Fruit fly (Drosophila melanogaster) whole organism, embryonic: ENCODE measurements around the gene Art9.

Experiments used
- BEAF-32 ChIP-seq: fragments of 200-800 bp; sonication (Bioruptor generic); optimal IDR thresholded peaks from 3 replicates; lab custom pipeline; 2017; ENCODE audit warnings: missing biosample characterization, missing genetic modification characterization, mild to moderate bottlenecking, moderate library complexity, missing genetic modification reagents
- Bgb ChIP-seq: fragments of 200-800 bp; sonication (Bioruptor generic); IDR thresholded peaks from 2 replicates; pipeline ENCODE4 v1.3.6; 2022; ENCODE audit warnings: missing biosample characterization, missing genetic modification characterization; ENCODE audit not compliant: partially characterized antibody
- CG10209 ChIP-seq: fragments of 200-800 bp; sonication (Bioruptor generic); optimal IDR thresholded peaks from 3 replicates; lab custom pipeline; 2017; ENCODE audit warnings: missing biosample characterization, mild to moderate bottlenecking, missing genetic modification characterization, missing genetic modification reagents
- CG10321 ChIP-seq: fragments of 200-800 bp; sonication (Bioruptor generic); IDR thresholded peaks from 2 replicates; pipeline ENCODE4 v1.3.6; 2022; ENCODE audit warnings: missing biosample characterization, missing genetic modification characterization
- CG10543 ChIP-seq: fragments of 200-800 bp; sonication (Bioruptor generic); optimal IDR thresholded peaks from 3 replicates; lab custom pipeline; 2017; ENCODE audit warnings: missing biosample characterization, mild to moderate bottlenecking, missing genetic modification characterization, moderate library complexity
- CG11504 ChIP-seq: fragments of 200-800 bp; sonication (Bioruptor generic); optimal IDR thresholded peaks from 3 replicates; lab custom pipeline; 2019; ENCODE audit warnings: missing biosample characterization, mild to moderate bottlenecking, missing genetic modification characterization, moderate library complexity
- CG1529 ChIP-seq: fragments of 200-800 bp; sonication (Bioruptor generic); optimal IDR thresholded peaks from 3 replicates; lab custom pipeline; 2018; ENCODE audit warnings: missing biosample characterization, missing genetic modification characterization
- CG15696 ChIP-seq: fragments of 200-800 bp; sonication (Bioruptor generic); optimal IDR thresholded peaks from 2 replicates; lab custom pipeline; 2019; ENCODE audit warnings: missing biosample characterization, mild to moderate bottlenecking, missing genetic modification characterization, moderate library complexity
- CG16863 ChIP-seq: fragments of 200-800 bp; sonication (Bioruptor generic); optimal IDR thresholded peaks from 3 replicates; lab custom pipeline; 2016; ENCODE audit warnings: missing biosample characterization, missing genetic modification characterization
- CG18764 ChIP-seq: fragments of 200-800 bp; sonication (Bioruptor generic); optimal IDR thresholded peaks from 3 replicates; lab custom pipeline; 2016; ENCODE audit warnings: missing biosample characterization, missing genetic modification characterization
- CG2120 ChIP-seq: fragments of 200-800 bp; sonication (Bioruptor generic); optimal IDR thresholded peaks from 3 replicates; lab custom pipeline; 2016; ENCODE audit warnings: missing biosample characterization, missing genetic modification characterization
- CG2199 ChIP-seq: fragments of 200-800 bp; sonication (Bioruptor generic); IDR thresholded peaks from 3 replicates; pipeline ENCODE4 v1.3.6; 2022; ENCODE audit warnings: missing biosample characterization, missing genetic modification characterization
- CG30431 ChIP-seq: fragments of 200-800 bp; sonication (Bioruptor generic); optimal IDR thresholded peaks from 2 replicates; lab custom pipeline; 2017; ENCODE audit warnings: missing biosample characterization, missing genetic modification characterization
- CG6654 ChIP-seq: fragments of 200-800 bp; sonication (Bioruptor generic); optimal IDR thresholded peaks from 2 replicates; lab custom pipeline; 2017; ENCODE audit warnings: missing biosample characterization, mild to moderate bottlenecking, missing genetic modification characterization
- CG8359 ChIP-seq: fragments of 200-800 bp; sonication (Bioruptor generic); optimal IDR thresholded peaks from 2 replicates; lab custom pipeline; 2017; ENCODE audit warnings: missing biosample characterization, mild to moderate bottlenecking, missing genetic modification characterization, borderline replicate concordance
- CG8765 ChIP-seq: fragments of 200-800 bp; sonication (Bioruptor generic); IDR thresholded peaks from 2 replicates; pipeline ENCODE4 v1.3.6; 2022; ENCODE audit warnings: missing biosample characterization, missing genetic modification characterization
- D19A ChIP-seq: fragments of 200-800 bp; optimal IDR thresholded peaks from 3 replicates; lab custom pipeline; 2019; ENCODE audit warnings: missing biosample characterization, mild to moderate bottlenecking, missing genetic modification characterization, moderate library complexity
- E2f2 ChIP-seq: fragments of 200-800 bp; sonication (Bioruptor generic); IDR thresholded peaks from 2 replicates; pipeline ENCODE4 v1.3.6; 2022; ENCODE audit warnings: missing biosample characterization, missing genetic modification characterization
- Ets65A ChIP-seq: fragments of 200-800 bp; sonication (Bioruptor generic); peaks from one replicate; lab custom pipeline; 2016; ENCODE audit warnings: missing biosample characterization, missing genetic modification characterization
- Hey ChIP-seq: fragments of 200-800 bp; sonication (Bioruptor generic); optimal IDR thresholded peaks from 3 replicates; lab custom pipeline; 2018; ENCODE audit warnings: missing biosample characterization, mild to moderate bottlenecking, missing genetic modification characterization
- Hsf ChIP-seq: fragments of 200-800 bp; sonication (Bioruptor generic); optimal IDR thresholded peaks from 3 replicates; lab custom pipeline; 2016; ENCODE audit warnings: missing biosample characterization, missing genetic modification characterization
- Nf-YB ChIP-seq: fragments of 200-800 bp; sonication (Bioruptor generic); optimal IDR thresholded peaks from 3 replicates; lab custom pipeline; 2019; ENCODE audit warnings: missing biosample characterization, mild to moderate bottlenecking, missing genetic modification characterization, moderate library complexity
- Nf-YC ChIP-seq: fragments of 200-800 bp; optimal IDR thresholded peaks from 3 replicates; lab custom pipeline; 2019; ENCODE audit warnings: missing biosample characterization, mild to moderate bottlenecking, missing genetic modification characterization, moderate library complexity
- abd-A ChIP-seq: fragments of 200-800 bp; sonication (Bioruptor generic); optimal IDR thresholded peaks from 3 replicates; lab custom pipeline; 2019; ENCODE audit warnings: missing biosample characterization, mild to moderate bottlenecking, missing genetic modification characterization, moderate library complexity
- amos ChIP-seq: fragments of 200-800 bp; sonication (Bioruptor generic); IDR thresholded peaks from 2 replicates; pipeline ENCODE4 v1.3.6; 2022; ENCODE audit warnings: missing biosample characterization, missing genetic modification characterization; ENCODE audit not compliant: partially characterized antibody
- bsh ChIP-seq, 2 experiments: fragments of 200-800 bp; sonication (Bioruptor generic); optimal IDR thresholded peaks; 2 replicates each; lab custom pipeline; 2017 to 2018; ENCODE audit warnings: mild to moderate bottlenecking in 2 of 2, missing biosample characterization in 2 of 2, missing genetic modification characterization in 2 of 2, moderate library complexity in 1 of 2
- chinmo ChIP-seq: fragments of 200-800 bp; sonication (Bioruptor generic); IDR thresholded peaks from 4 replicates; pipeline ENCODE4 v1.3.6; 2022; ENCODE audit warnings: missing biosample characterization, missing genetic modification characterization; ENCODE audit not compliant: partially characterized antibody
- chn ChIP-seq: fragments of 200-800 bp; sonication (Bioruptor generic); optimal IDR thresholded peaks from 2 replicates; lab custom pipeline; 2016; ENCODE audit warnings: missing biosample characterization, missing genetic modification characterization
- crol ChIP-seq: fragments of 200-800 bp; sonication (Bioruptor generic); IDR thresholded peaks from 2 replicates; pipeline ENCODE4 v1.3.6; 2022; ENCODE audit warnings: missing biosample characterization, missing genetic modification characterization
- dmrt99B ChIP-seq: fragments of 200-800 bp; sonication (Bioruptor generic); optimal IDR thresholded peaks from 2 replicates; lab custom pipeline; 2018; ENCODE audit warnings: missing biosample characterization, mild to moderate bottlenecking, missing genetic modification characterization, moderate library complexity
- dysf ChIP-seq: fragments of 200-800 bp; sonication (Bioruptor generic); IDR thresholded peaks from 3 replicates; pipeline ENCODE4 v1.3.6; 2022; ENCODE audit warnings: missing biosample characterization, missing genetic modification characterization
- ewg ChIP-seq: fragments of 200-800 bp; sonication (Bioruptor generic); optimal IDR thresholded peaks from 3 replicates; lab custom pipeline; 2017; ENCODE audit warnings: mild to moderate bottlenecking, missing biosample characterization, missing genetic modification reagents, missing genetic modification characterization
- fd64A ChIP-seq: fragments of 200-800 bp; sonication (Bioruptor generic); optimal IDR thresholded peaks from 3 replicates; lab custom pipeline; 2018; ENCODE audit warnings: missing biosample characterization, mild to moderate bottlenecking, missing genetic modification characterization
- gsb-n ChIP-seq: fragments of 200-800 bp; sonication (Bioruptor generic); optimal IDR thresholded peaks from 3 replicates; lab custom pipeline; 2018; ENCODE audit warnings: missing biosample characterization, mild to moderate bottlenecking, missing genetic modification characterization
- jing ChIP-seq: fragments of 200-800 bp; sonication (Bioruptor generic); optimal IDR thresholded peaks from 2 replicates; lab custom pipeline; 2018; ENCODE audit warnings: missing biosample characterization, mild to moderate bottlenecking, missing genetic modification characterization
- lab ChIP-seq: fragments of 200-800 bp; sonication (Bioruptor generic); optimal IDR thresholded peaks from 3 replicates; lab custom pipeline; 2017; ENCODE audit warnings: missing biosample characterization, missing genetic modification characterization, mild to moderate bottlenecking, moderate library complexity, missing genetic modification reagents
- lmd ChIP-seq: fragments of 200-800 bp; sonication (Bioruptor generic); IDR thresholded peaks from 2 replicates; pipeline ENCODE4 v1.3.6; 2022; ENCODE audit warnings: missing biosample characterization, missing genetic modification characterization
- nau ChIP-seq: fragments of 200-800 bp; sonication (Bioruptor generic); optimal IDR thresholded peaks from 3 replicates; lab custom pipeline; 2017; ENCODE audit warnings: missing biosample characterization, mild to moderate bottlenecking, missing genetic modification characterization, missing genetic modification reagents
- oc ChIP-seq: fragments of 200-800 bp; sonication (Bioruptor generic); optimal IDR thresholded peaks from 2 replicates; lab custom pipeline; 2018; ENCODE audit warnings: missing biosample characterization, mild to moderate bottlenecking, missing genetic modification characterization, moderate library complexity
- pros ChIP-seq: fragments of 200-800 bp; sonication (Bioruptor generic); optimal IDR thresholded peaks from 3 replicates; lab custom pipeline; 2019; ENCODE audit warnings: missing biosample characterization, mild to moderate bottlenecking, missing genetic modification characterization, moderate library complexity
- pum ChIP-seq: fragments of 200-800 bp; sonication (Bioruptor generic); optimal IDR thresholded peaks from 2 replicates; lab custom pipeline; 2016; ENCODE audit warnings: missing biosample characterization, missing genetic modification characterization
- seq ChIP-seq: fragments of 200-800 bp; sonication (Bioruptor generic); IDR thresholded peaks from 2 replicates; pipeline ENCODE4 v1.3.6; 2022; ENCODE audit warnings: missing biosample characterization, missing genetic modification characterization
- tgo ChIP-seq: fragments of 200-800 bp; sonication (Bioruptor generic); IDR thresholded peaks from 3 replicates; pipeline ENCODE4 v1.3.6; 2022; ENCODE audit warnings: missing biosample characterization, missing genetic modification characterization
- tll ChIP-seq, 2 experiments: fragments of 200-800 bp in 1 of 2; fragments of >200 bp in 1 of 2; sonication (Bioruptor generic) in 1 of 2; optimal IDR thresholded peaks; 2 replicates each; lab custom pipeline; 2017 to 2019; ENCODE audit warnings: missing biosample characterization in 2 of 2, missing genetic modification characterization in 2 of 2, mild to moderate bottlenecking in 1 of 2, moderate library complexity in 1 of 2
- tup ChIP-seq: fragments of 200-800 bp; sonication (Bioruptor generic); optimal IDR thresholded peaks from 2 replicates; lab custom pipeline; 2016; ENCODE audit warnings: missing biosample characterization, mild to moderate bottlenecking, missing genetic modification characterization, moderate library complexity
- twi ChIP-seq: fragments of 200-800 bp; optimal IDR thresholded peaks from 2 replicates; lab custom pipeline; 2019; ENCODE audit warnings: missing biosample characterization, mild to moderate bottlenecking, missing genetic modification characterization, moderate library complexity
- wor ChIP-seq: fragments of 200-800 bp; sonication (Bioruptor generic); IDR thresholded peaks from 2 replicates; pipeline ENCODE4 v1.3.6; 2022; ENCODE audit warnings: missing biosample characterization, missing genetic modification characterization

The Art9 gene

dm6 chr3R:13895602-13896001, 47.7 kb downstream of the Art9 start:
- TF ChIP-seq abd-A (tag; lab: Kevin White, UChicago) (peak; percentile 58), Hey (tag; lab: Kevin White, UChicago) (peak; percentile 16), amos (no peak), lmd (no peak), Nf-YB (peak; percentile 83), gsb-n (tag; lab: Kevin White, UChicago) (peak; percentile 40), pros (GFP tag; lab: Kevin White, UChicago) (peak; percentile 19), Nf-YC (tag; lab: Kevin White, UChicago) (peak; percentile 91), CG10321 (GFP tag; lab: Robert Waterston, UW) (0 out of 2 replicates have a peak, but pooled peaks have one; percentile 14), Ets65A (GFP tag; lab: Kevin White, UChicago) (peak; percentile 83), crol (GFP tag; lab: Robert Waterston, UW) (peak; percentile 65), CG30431 (GFP tag; lab: Kevin White, UChicago) (no peak), chn (GFP tag; lab: Kevin White, UChicago) (no peak), seq (peak; percentile 88), chinmo (0 out of 4 replicates have a peak, but pooled peaks have one; percentile 49), ewg (GFP tag; lab: Kevin White, UChicago) (peak; percentile 35), oc (tag; lab: Kevin White, UChicago) (peak; percentile 34), CG15696 (tag; lab: Kevin White, UChicago) (no peak)

DNA sequence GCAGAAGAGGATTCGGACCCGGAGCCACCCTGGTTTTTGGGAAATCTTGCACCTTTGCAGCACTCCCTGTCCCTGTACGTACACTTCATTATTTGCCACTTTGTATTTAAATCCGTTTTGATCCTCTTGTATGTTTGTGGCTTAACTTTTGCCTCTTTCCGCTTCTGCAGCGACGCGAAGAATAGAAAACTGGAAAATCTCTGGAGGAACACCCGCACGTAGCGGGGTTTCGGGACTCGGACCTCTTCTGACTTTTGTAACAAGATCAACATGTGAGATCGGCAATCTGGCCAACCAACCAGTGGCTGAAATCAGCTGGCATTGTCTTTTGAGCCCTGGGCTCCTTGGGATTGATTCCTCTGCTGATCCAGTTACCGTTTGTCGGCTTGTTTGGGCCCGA, 48.5 kb downstream of the Art9 start:
- TF ChIP-seq CG2199 (GFP tag; lab: Robert Waterston, UW) (0 out of 3 replicates have a peak, but pooled peaks have one; percentile 16), twi (tag; lab: Kevin White, UChicago) (no peak), tll (GFP tag; optimal IDR thresholded peaks at IDR 0.05; lab: Kevin White, UChicago) (peak in 1 of 2 experiments; percentile 97)

DNA sequence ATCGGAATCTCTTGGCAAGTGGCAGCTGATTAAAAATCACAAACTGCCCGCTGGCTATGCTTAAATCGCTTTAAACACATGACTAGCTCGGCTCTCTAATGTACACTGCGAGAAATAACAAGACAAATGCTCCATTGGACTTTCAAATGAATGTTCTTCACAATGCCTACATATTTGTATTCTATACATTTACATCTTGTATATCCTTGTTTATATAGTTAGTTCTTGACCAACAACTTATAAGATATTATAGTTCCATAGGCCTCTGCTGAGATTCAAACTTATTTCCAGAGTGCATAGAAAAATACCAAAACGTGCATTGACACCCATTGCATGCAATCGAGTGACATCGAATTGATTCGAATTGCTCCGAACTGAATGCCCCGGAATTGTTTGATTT, 50.4 kb downstream of the Art9 start:
- TF ChIP-seq CG8765 (GFP tag; lab: Robert Waterston, UW): no peak
- peak; percentile 6 for TF ChIP-seq CG8359 (GFP tag; lab: Kevin White, UChicago)
- TF ChIP-seq Hsf: peak; percentile 24
- TF ChIP-seq wor (GFP tag; lab: Robert Waterston, UW): peak; percentile 45
- peak; percentile 20 for TF ChIP-seq lab (GFP tag; lab: Kevin White, UChicago)
- TF ChIP-seq pum (GFP tag; lab: Kevin White, UChicago): no peak
- peak; percentile 18 for TF ChIP-seq CG10209 (GFP tag; lab: Kevin White, UChicago)
- 0 out of 3 replicates have a peak, but pooled peaks have one; percentile 15 for TF ChIP-seq tgo (GFP tag; lab: Robert Waterston, UW)
- TF ChIP-seq CG6654: no peak
- TF ChIP-seq BEAF-32: no peak
- TF ChIP-seq dysf (GFP tag; lab: Robert Waterston, UW): peak; percentile 43; the same call in 1 of the 3 replicates
- TF ChIP-seq CG2120: no peak
- TF ChIP-seq D19A: peak; percentile 30
- peak in 1 of 2 experiments; percentile 65 for TF ChIP-seq bsh (GFP tag; optimal IDR thresholded peaks at IDR 0.05; lab: Kevin White, UChicago)
- TF ChIP-seq E2f2: 0 out of 2 replicates have a peak, but pooled peaks have one; percentile 13
- peak; percentile 67 for TF ChIP-seq dmrt99B (tag; lab: Kevin White, UChicago)
- TF ChIP-seq ewg (GFP tag; lab: Kevin White, UChicago): peak; percentile 40
- TF ChIP-seq jing (GFP tag; lab: Kevin White, UChicago): no peak
- TF ChIP-seq CG18764 (GFP tag; lab: Kevin White, UChicago): no peak
- peak; percentile 26 for TF ChIP-seq CG16863 (GFP tag; lab: Kevin White, UChicago)
- no peak for TF ChIP-seq CG10543 (GFP tag; lab: Kevin White, UChicago)
- no peak for TF ChIP-seq Bgb (GFP tag; lab: Robert Waterston, UW)
- TF ChIP-seq tup (GFP tag; lab: Kevin White, UChicago): no peak
- TF ChIP-seq fd64A (GFP tag; lab: Kevin White, UChicago): peak; percentile 41
- TF ChIP-seq nau (GFP tag; lab: Kevin White, UChicago): no peak
- TF ChIP-seq CG1529 (GFP tag; lab: Kevin White, UChicago): peak; percentile 39
- TF ChIP-seq CG11504: peak; percentile 69
